Worm (Caenorhabditis elegans): Measurements from ENCODE around the gene ufl-1.

The ufl-1 gene

ce11 chrIV:7062697-7063096 lies 26.0 kb upstream of the ufl-1 start:
- TF ChIP-seq fkh-3 (tag; optimal IDR thresholded peaks at IDR 0.05) (no peak), hmg-1.2 (GFP tag; IDR thresholded peaks at IDR 0.05) (no peak), Y79H2A.3 (GFP tag; conservative IDR thresholded peaks at IDR 0.05) (no peak), nfya-2 (GFP tag; IDR thresholded peaks at IDR 0.05) (no peak), lin-35 (GFP tag; optimal IDR thresholded peaks at IDR 0.05) (no peak), ceh-100 (GFP tag; IDR thresholded peaks at IDR 0.05) (no peak), zfh-2 (GFP tag; conservative IDR thresholded peaks at IDR 0.05) (no peak), gei-17 (GFP tag; optimal IDR thresholded peaks at IDR 0.05) (no peak), lsl-1 (GFP tag; optimal IDR thresholded peaks at IDR 0.05) (no peak), ceh-27 (GFP tag; optimal IDR thresholded peaks at IDR 0.05) (no peak), madf-6 (GFP tag; IDR thresholded peaks at IDR 0.05) (no peak), madf-8 (GFP tag; conservative IDR thresholded peaks at IDR 0.05) (no peak), Y56A3A.18 (GFP tag; IDR thresholded peaks at IDR 0.05) (no peak)

- no peak for TF ChIP-seq hlh-12 (tag; optimal IDR thresholded peaks at IDR 0.05)
- TF ChIP-seq nhr-27 (tag; optimal IDR thresholded peaks at IDR 0.05): no peak
- no peak for TF ChIP-seq bed-2 (GFP tag; IDR thresholded peaks at IDR 0.05)
- no peak for TF ChIP-seq ztf-3 (GFP tag; optimal IDR thresholded peaks at IDR 0.05)
- no peak for TF ChIP-seq sea-2 (GFP tag; IDR thresholded peaks at IDR 0.05)
- TF ChIP-seq D2030.7 (GFP tag; IDR thresholded peaks at IDR 0.05): no peak
- TF ChIP-seq hmg-20 (GFP tag; IDR thresholded peaks at IDR 0.05): no peak
- TF ChIP-seq pbrm-1 (GFP tag; IDR thresholded peaks at IDR 0.05): no peak
- TF ChIP-seq ZK185.1 (tag; optimal IDR thresholded peaks at IDR 0.05; ENCODE audit: poor library complexity, severe bottlenecking): no peak
- TF ChIP-seq ztf-28 (GFP tag; IDR thresholded peaks at IDR 0.05): no peak
These were observed 21.0 kb upstream of the ufl-1 start, which contains the start of gene srx-50 for ce11 chrIV:7057677-7058076. Gene srx-50 (plus strand): TSS chrIV:7057977.

- no peak for TF ChIP-seq athp-1 (tag; optimal IDR thresholded peaks at IDR 0.05)
- no peak for TF ChIP-seq mes-4 (tag; optimal IDR thresholded peaks at IDR 0.05)
- no peak for TF ChIP-seq die-1 (tag; optimal IDR thresholded peaks at IDR 0.05)
- TF ChIP-seq nfyb-1 (GFP tag; IDR thresholded peaks at IDR 0.05): 0 out of 2 replicates have a peak, but pooled peaks have one; percentile 7
- TF ChIP-seq madf-3 (GFP tag; IDR thresholded peaks at IDR 0.05): 0 out of 2 replicates have a peak, but pooled peaks have one; percentile 52
- TF ChIP-seq lsy-27 (tag; optimal IDR thresholded peaks at IDR 0.05; ENCODE audit: borderline replicate concordance, insufficient read depth): no peak
- peak; percentile 15 for TF ChIP-seq ZK185.1 (tag; optimal IDR thresholded peaks at IDR 0.05; ENCODE audit: poor library complexity, severe bottlenecking)
These were observed 15.5 kb upstream of the ufl-1 start for ce11 chrIV:7052135-7052534.

- TF ChIP-seq nhr-179 (tag; optimal IDR thresholded peaks at IDR 0.05) (no peak), ama-1 (optimal IDR thresholded peaks at IDR 0.05) (peak; percentile 63), ama-1 (GFP tag; optimal IDR thresholded peaks at IDR 0.05) (no peak), zim-3 (tag; optimal IDR thresholded peaks at IDR 0.05) (peak; percentile 26), F57C9.4 (tag; optimal IDR thresholded peaks at IDR 0.05) (peak; percentile 27)
These were observed 14.9 kb upstream of the ufl-1 start for ce11 chrIV:7051515-7051914.

ce11 chrIV:7049672-7050206 lies 13.1 kb upstream of the ufl-1 start, which contains the start of gene nhr-105:
Gene nhr-105 (plus strand): TSS chrIV:7050156.
- TF ChIP-seq lin-35 (GFP tag; optimal IDR thresholded peaks at IDR 0.05): peak in 1 of 3 experiments; percentile 27
- TF ChIP-seq hmg-1.2 (GFP tag; IDR thresholded peaks at IDR 0.05): peak; percentile 70
- peak; percentile 21 for TF ChIP-seq ztf-26 (tag; optimal IDR thresholded peaks at IDR 0.05)
- peak; percentile 32 for TF ChIP-seq F22D6.2 (tag; optimal IDR thresholded peaks at IDR 0.05)
- peak; percentile 41 for TF ChIP-seq nhr-80 (tag; optimal IDR thresholded peaks at IDR 0.05)
- TF ChIP-seq C06A6.2 (GFP tag; conservative IDR thresholded peaks at IDR 0.05): peak; percentile 62
- TF ChIP-seq dox-1 (GFP tag; IDR thresholded peaks at IDR 0.05): 0 out of 2 replicates have a peak, but pooled peaks have one; percentile 27
- peak; percentile 18 for TF ChIP-seq K12H6.12 (tag; optimal IDR thresholded peaks at IDR 0.05)
- TF ChIP-seq madf-3 (GFP tag; IDR thresholded peaks at IDR 0.05): no peak
- TF ChIP-seq let-607 (tag; optimal IDR thresholded peaks at IDR 0.05): no peak
- no peak for TF ChIP-seq F23B12.7 (tag; optimal IDR thresholded peaks at IDR 0.05; ENCODE audit: insufficient read depth)
- peak; percentile 34 for TF ChIP-seq tbp1 (GFP tag; optimal IDR thresholded peaks at IDR 0.05)
- TF ChIP-seq lin-40 (tag; optimal IDR thresholded peaks at IDR 0.05): peak; percentile 59

All from whole organism, young adult.